Worm (Caenorhabditis elegans) whole organism, L2 larva: Measurements from ENCODE around the gene ced-5.

Source experiments
- alr-1 ChIP-seq: fragments of 150-350 bp; optimal IDR thresholded peaks from 2 replicates; lab custom pipeline; 2014; ENCODE audit warnings: missing biosample characterization, missing genetic modification characterization
- mdl-1 ChIP-seq, 2 experiments: fragments of 150-350 bp in 1 of 2; sonication (generic microtip) in 1 of 2; optimal IDR thresholded peaks; 2 replicates each; lab custom pipeline; 2017; ENCODE audit warnings: missing biosample characterization in 2 of 2, missing genetic modification characterization in 2 of 2
- skn-1 ChIP-seq: sonication (generic microtip); optimal IDR thresholded peaks from 2 replicates; lab custom pipeline; 2017; ENCODE audit warnings: missing biosample characterization, missing genetic modification characterization

ce11 chrIV:10507586-10507985, 23.7 kb downstream of the ced-5 start:
- no peak for TF ChIP-seq alr-1 (tag; lab: Kevin White, UChicago)
- TF ChIP-seq skn-1 (tag; lab: Kevin White, UChicago): no peak
- TF ChIP-seq mdl-1 (tag; optimal IDR thresholded peaks at IDR 0.05; lab: Kevin White, UChicago): peak in 1 of 2 experiments; percentile 6
